Worm (Caenorhabditis elegans) whole organism, L3 larva: ENCODE results near the gene irld-40.

Experiments
- R02D3.7 ChIP-seq: fragments of 150-350 bp; optimal IDR thresholded peaks from 2 replicates; lab custom pipeline; 2014; ENCODE audit warnings: missing biosample characterization, missing genetic modification characterization
- ZK546.5 ChIP-seq: sonication (generic microtip); optimal IDR thresholded peaks from 2 replicates; lab custom pipeline; 2017; ENCODE audit warnings: missing biosample characterization, missing genetic modification characterization
- aly-2 ChIP-seq: fragments of 150-350 bp; optimal IDR thresholded peaks from 2 replicates; lab custom pipeline; 2014; ENCODE audit warnings: missing biosample characterization, missing genetic modification characterization
- ceh-16 ChIP-seq: sonication (generic microtip); optimal IDR thresholded peaks from 2 replicates; lab custom pipeline; 2017; ENCODE audit warnings: missing biosample characterization, missing genetic modification characterization
- ceh-28 ChIP-seq: fragments of 150-350 bp; optimal IDR thresholded peaks from 2 replicates; lab custom pipeline; 2014; ENCODE audit warnings: missing biosample characterization, missing genetic modification reagents, missing genetic modification characterization
- ceh-82 ChIP-seq: fragments of 150-350 bp; optimal IDR thresholded peaks from 2 replicates; lab custom pipeline; 2014; ENCODE audit warnings: missing biosample characterization, missing genetic modification characterization
- ceh-9 ChIP-seq: sonication (generic microtip); optimal IDR thresholded peaks from 2 replicates; lab custom pipeline; 2018; ENCODE audit warnings: missing biosample characterization, missing genetic modification characterization
- egl-27 ChIP-seq: sonication (generic microtip); optimal IDR thresholded peaks from 4 replicates; lab custom pipeline; 2017; ENCODE audit warnings: missing biosample characterization, missing genetic modification reagents, missing genetic modification characterization
- elt-1 ChIP-seq: fragments of 150-350 bp; optimal IDR thresholded peaks from 2 replicates; lab custom pipeline; 2014; ENCODE audit warnings: missing biosample characterization, missing genetic modification characterization
- elt-2 ChIP-seq: sonication (generic microtip); optimal IDR thresholded peaks from 2 replicates; lab custom pipeline; 2016; ENCODE audit warnings: missing genetic modification reagents, mild to moderate bottlenecking, missing genetic modification characterization, missing compliant biosample characterization
- elt-3 ChIP-seq, 3 experiments: fragments of 150-350 bp in 1 of 3; sonication (generic microtip) in 2 of 3; optimal IDR thresholded peaks; 2 replicates in 2 of 3; 4 replicates in 1 of 3; lab custom pipeline; 2014 to 2017; ENCODE audit warnings: missing biosample characterization in 3 of 3, missing genetic modification characterization in 3 of 3
- eor-1 ChIP-seq, 2 experiments: fragments of 150-350 bp; optimal IDR thresholded peaks; 2 replicates each; lab custom pipeline; 2014 to 2018; ENCODE audit warnings: missing biosample characterization in 2 of 2, missing genetic modification characterization in 2 of 2
- fkh-2 ChIP-seq: fragments of 150-350 bp; optimal IDR thresholded peaks from 2 replicates; lab custom pipeline; 2014; ENCODE audit warnings: missing biosample characterization, missing genetic modification reagents, missing genetic modification characterization
- fos-1 ChIP-seq: fragments of 150-350 bp; optimal IDR thresholded peaks from 2 replicates; lab custom pipeline; 2014; ENCODE audit warnings: missing biosample characterization, missing genetic modification characterization
- hmg-11 ChIP-seq: sonication (generic microtip); optimal IDR thresholded peaks from 2 replicates; lab custom pipeline; 2016; ENCODE audit warnings: missing genetic modification characterization, missing compliant biosample characterization
- jun-1 ChIP-seq: fragments of 150-350 bp; optimal IDR thresholded peaks from 2 replicates; lab custom pipeline; 2014; ENCODE audit warnings: missing biosample characterization, missing genetic modification reagents, missing genetic modification characterization
- lin-15B ChIP-seq: fragments of 150-350 bp; optimal IDR thresholded peaks from 2 replicates; lab custom pipeline; 2014; ENCODE audit warnings: missing biosample characterization, missing genetic modification characterization
- lin-39 ChIP-seq: fragments of 150-350 bp; optimal IDR thresholded peaks from 2 replicates; lab custom pipeline; 2018; ENCODE audit warnings: missing biosample characterization, missing genetic modification reagents, missing genetic modification characterization
- lsy-12 ChIP-seq: sonication (generic microtip); optimal IDR thresholded peaks from 2 replicates; lab custom pipeline; 2016; ENCODE audit warnings: mild to moderate bottlenecking, missing genetic modification characterization, missing compliant biosample characterization
- mdl-1 ChIP-seq: fragments of 150-350 bp; optimal IDR thresholded peaks from 2 replicates; lab custom pipeline; 2014; ENCODE audit warnings: missing biosample characterization, missing genetic modification characterization
- nfya-1 ChIP-seq: sonication (generic microtip); optimal IDR thresholded peaks from 2 replicates; lab custom pipeline; 2017; ENCODE audit warnings: missing genetic modification characterization, mild to moderate bottlenecking, missing compliant biosample characterization, antibody characterized with exemption, moderate library complexity; ENCODE audit not compliant: insufficient read depth
- nhr-11 ChIP-seq: fragments of 150-350 bp; optimal IDR thresholded peaks from 2 replicates; lab custom pipeline; 2014; ENCODE audit warnings: missing biosample characterization, missing genetic modification characterization
- nhr-12 ChIP-seq: fragments of 150-350 bp; optimal IDR thresholded peaks from 2 replicates; lab custom pipeline; 2014; ENCODE audit warnings: missing biosample characterization, missing genetic modification characterization
- nhr-237 ChIP-seq: fragments of 150-350 bp; optimal IDR thresholded peaks from 2 replicates; lab custom pipeline; 2014; ENCODE audit warnings: missing biosample characterization, missing genetic modification characterization
- nhr-25 ChIP-seq: sonication (generic microtip); optimal IDR thresholded peaks from 2 replicates; lab custom pipeline; 2017; ENCODE audit warnings: missing biosample characterization, missing genetic modification characterization
- nhr-28 ChIP-seq: fragments of 150-350 bp; optimal IDR thresholded peaks from 2 replicates; lab custom pipeline; 2014; ENCODE audit warnings: missing biosample characterization, missing genetic modification characterization
- nhr-67 ChIP-seq: fragments of 150-350 bp; optimal IDR thresholded peaks from 2 replicates; lab custom pipeline; 2014; ENCODE audit warnings: missing biosample characterization, missing genetic modification characterization
- pha-4 ChIP-seq: fragments of 150-350 bp; optimal IDR thresholded peaks from 2 replicates; lab custom pipeline; 2014; ENCODE audit warnings: missing biosample characterization, missing genetic modification reagents, missing genetic modification characterization
- pqm-1 ChIP-seq: fragments of 150-350 bp; optimal IDR thresholded peaks from 2 replicates; lab custom pipeline; 2017; ENCODE audit warnings: missing biosample characterization, missing genetic modification characterization, inconsistent platforms
- sea-2 ChIP-seq: fragments of 150-350 bp; sonication (generic microtip); optimal IDR thresholded peaks from 4 replicates; lab custom pipeline; 2014; ENCODE audit warnings: missing biosample characterization, missing genetic modification reagents, missing genetic modification characterization
- skn-1 ChIP-seq: fragments of 150-350 bp; optimal IDR thresholded peaks from 2 replicates; lab custom pipeline; 2014; ENCODE audit warnings: missing biosample characterization, missing genetic modification characterization
- snpc-4 ChIP-seq: fragments of 150-350 bp; optimal IDR thresholded peaks from 2 replicates; lab custom pipeline; 2014; ENCODE audit warnings: missing biosample characterization, missing genetic modification characterization
- tbx-2 ChIP-seq: sonication (generic microtip); optimal IDR thresholded peaks from 2 replicates; lab custom pipeline; 2016; ENCODE audit warnings: mild to moderate bottlenecking, missing genetic modification characterization, missing compliant biosample characterization
- unc-39 ChIP-seq: sonication (generic microtip); optimal IDR thresholded peaks from 4 replicates; lab custom pipeline; 2017; ENCODE audit warnings: missing biosample characterization, missing genetic modification characterization
- unc-62 ChIP-seq: fragments of 150-350 bp; sonication (generic microtip); optimal IDR thresholded peaks from 4 replicates; lab custom pipeline; 2014; ENCODE audit warnings: missing biosample characterization, missing genetic modification reagents, missing genetic modification characterization
- ztf-11 ChIP-seq: fragments of 150-350 bp; optimal IDR thresholded peaks from 2 replicates; lab custom pipeline; 2014; ENCODE audit warnings: missing biosample characterization, missing genetic modification characterization
- ztf-4 ChIP-seq: fragments of 150-350 bp; optimal IDR thresholded peaks from 2 replicates; lab custom pipeline; 2014; ENCODE audit warnings: missing biosample characterization, missing genetic modification characterization

The irld-40 gene

DNA sequence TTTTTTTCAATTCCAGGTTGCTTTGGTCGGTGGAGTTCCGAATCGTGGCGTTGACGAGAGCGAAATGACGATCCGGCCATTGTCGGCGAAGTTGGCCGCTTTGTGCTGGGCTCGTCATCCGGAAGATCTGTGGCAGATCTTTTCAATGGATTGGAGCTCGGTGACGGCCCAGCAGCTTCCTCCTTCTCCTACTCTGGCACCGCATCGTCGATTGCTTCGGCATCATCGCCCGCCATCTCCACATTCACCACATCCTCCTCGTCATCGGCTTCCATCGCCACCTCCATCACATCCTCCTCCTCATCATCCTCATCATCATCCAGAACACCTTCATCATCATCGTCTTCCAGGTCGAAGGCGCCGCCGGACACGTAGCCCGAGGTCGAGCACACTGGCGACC, 36.0 kb downstream of the irld-40 start:
- TF ChIP-seq lin-39 (tag; lab: Kevin White, UChicago) (no peak), ztf-4 (tag; lab: Kevin White, UChicago) (no peak), ZK546.5 (tag; lab: Kevin White, UChicago) (no peak), mdl-1 (tag; lab: Kevin White, UChicago) (no peak), unc-62 (GFP tag; lab: Kevin White, UChicago) (no peak), unc-39 (tag; lab: Kevin White, UChicago) (no peak), ceh-9 (tag; lab: Kevin White, UChicago) (no peak), lsy-12 (tag; lab: Kevin White, UChicago) (no peak), elt-2 (tag; lab: Kevin White, UChicago) (no peak), nhr-67 (tag; lab: Kevin White, UChicago) (no peak), eor-1 (tag; optimal IDR thresholded peaks at IDR 0.05; lab: Kevin White, UChicago) (no peak), tbx-2 (no peak), ceh-28 (no peak), nhr-11 (tag; lab: Kevin White, UChicago) (no peak), sea-2 (no peak), jun-1 (tag; lab: Kevin White, UChicago) (no peak), ceh-16 (tag; lab: Kevin White, UChicago) (no peak), nhr-12 (tag; lab: Kevin White, UChicago) (no peak), lin-15B (tag; lab: Kevin White, UChicago) (no peak)

DNA sequence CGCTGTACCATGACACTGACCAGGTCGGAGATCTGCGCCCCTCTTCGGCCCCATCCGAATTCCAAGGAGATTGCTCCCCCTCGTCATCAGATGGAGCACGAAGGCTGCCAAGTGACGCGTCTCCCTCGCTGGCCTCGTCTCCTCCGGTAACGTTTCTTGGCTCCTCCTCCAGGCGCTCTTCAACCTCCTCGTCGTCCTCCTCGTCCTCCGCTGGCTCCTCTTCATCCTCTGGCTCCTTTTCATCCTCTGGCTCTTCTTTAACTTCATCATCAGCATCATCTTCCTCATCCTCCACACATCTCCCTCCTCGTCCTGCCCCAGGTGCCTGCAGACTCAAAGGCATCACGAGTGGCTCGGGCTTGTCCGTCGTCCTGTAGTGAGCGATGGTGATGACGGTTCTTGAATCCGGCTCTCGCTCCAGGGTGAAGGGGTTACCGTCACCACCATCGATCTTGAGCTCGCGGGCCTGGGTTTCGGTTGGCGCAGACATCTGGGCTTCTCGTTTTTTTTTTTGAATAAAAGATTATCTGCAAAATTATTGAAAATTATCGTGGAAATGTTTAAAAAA, 36.9 kb downstream of the irld-40 start:
- TF ChIP-seq pqm-1 (tag; lab: Kevin White, UChicago) (no peak), ZK546.5 (tag; lab: Kevin White, UChicago) (no peak), unc-62 (GFP tag; lab: Kevin White, UChicago) (no peak), nhr-12 (tag; lab: Kevin White, UChicago) (no peak), elt-3 (tag; optimal IDR thresholded peaks at IDR 0.05; lab: Kevin White, UChicago) (no peak), lin-15B (tag; lab: Kevin White, UChicago) (no peak), sea-2 (no peak), hmg-11 (tag; lab: Kevin White, UChicago) (no peak), fkh-2 (tag; lab: Kevin White, UChicago) (no peak), nhr-11 (tag; lab: Kevin White, UChicago) (no peak), ztf-11 (tag; lab: Kevin White, UChicago) (no peak), ceh-9 (tag; lab: Kevin White, UChicago) (no peak), aly-2 (tag; lab: Kevin White, UChicago) (no peak), elt-2 (tag; lab: Kevin White, UChicago) (no peak), nhr-67 (tag; lab: Kevin White, UChicago) (no peak), ceh-82 (no peak)

DNA sequence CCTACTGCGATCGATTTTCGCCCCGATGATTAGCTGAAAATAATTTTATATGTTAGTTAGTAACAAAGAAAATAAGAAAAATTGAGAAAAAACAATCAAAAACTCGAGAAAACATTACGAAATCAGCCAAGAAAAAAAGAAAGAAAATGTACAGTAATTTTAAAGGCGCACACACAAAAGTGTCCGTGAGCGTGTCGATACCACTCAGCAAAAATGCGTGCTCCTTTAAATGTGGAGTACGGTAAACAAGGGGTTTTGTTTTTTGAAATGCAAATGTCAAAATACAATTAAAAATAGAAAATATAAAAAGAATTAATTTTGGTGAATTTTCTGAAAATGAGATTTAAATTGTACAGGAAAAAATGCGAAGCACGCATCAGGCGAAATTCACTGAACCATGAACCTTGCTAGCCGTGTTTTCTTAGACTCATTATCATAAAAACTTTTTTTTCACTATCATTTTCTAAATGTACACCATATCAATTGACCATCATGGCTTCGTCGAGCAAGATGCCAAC, 39.3 kb downstream of the irld-40 start, which contains the start of gene srw-90:
srw-90 (plus strand) TSS at position 468 of the 518 bp plus-strand sequence.
- TF ChIP-seq ceh-28 = no peak
- no peak for TF ChIP-seq pqm-1 (tag; lab: Kevin White, UChicago)
- TF ChIP-seq nhr-12 (tag; lab: Kevin White, UChicago) = no peak
- TF ChIP-seq elt-1 = no peak
- TF ChIP-seq R02D3.7 (tag; lab: Kevin White, UChicago) = no peak
- TF ChIP-seq skn-1 (tag; lab: Kevin White, UChicago) = no peak
- TF ChIP-seq nhr-28 = no peak
- TF ChIP-seq hmg-11 (tag; lab: Kevin White, UChicago) = no peak
- no peak for TF ChIP-seq fos-1 (tag; lab: Kevin White, UChicago)
- TF ChIP-seq aly-2 (tag; lab: Kevin White, UChicago) = no peak
- no peak for TF ChIP-seq ZK546.5 (tag; lab: Kevin White, UChicago)

DNA sequence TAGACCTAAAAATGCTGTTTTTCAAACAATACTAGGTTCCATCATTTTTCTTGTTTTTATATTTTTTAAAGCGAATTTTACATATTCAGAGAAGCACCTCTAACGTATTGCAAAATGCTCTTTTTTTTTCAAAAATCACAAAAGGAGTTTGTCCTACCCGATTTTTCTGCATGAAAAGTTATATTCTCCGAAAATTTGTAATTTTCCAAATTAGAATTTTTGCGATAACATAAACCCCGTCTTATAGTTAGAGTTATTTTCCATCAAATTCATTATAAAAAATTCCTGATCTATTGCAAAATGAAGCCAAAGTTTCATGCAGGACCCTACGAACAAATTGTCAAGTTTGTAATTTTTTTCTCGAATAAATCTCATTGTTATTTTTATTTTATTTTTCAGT, 46.1 kb downstream of the irld-40 start, which contains the start of gene srw-99:
srw-99 (plus strand) TSS at position 301 of the 400 bp plus-strand sequence.
- TF ChIP-seq nhr-25 (tag; lab: Kevin White, UChicago) = no peak
- TF ChIP-seq elt-2 (tag; lab: Kevin White, UChicago) = no peak
- TF ChIP-seq pha-4 (tag; lab: Kevin White, UChicago) = no peak
- TF ChIP-seq egl-27 (tag; lab: Kevin White, UChicago) = no peak
- no peak for TF ChIP-seq ceh-9 (tag; lab: Kevin White, UChicago)
- no peak for TF ChIP-seq snpc-4 (tag; lab: Kevin White, UChicago)
- no peak for TF ChIP-seq nfya-1 (tag; lab: Kevin White, UChicago)
- TF ChIP-seq nhr-237 (tag; lab: Kevin White, UChicago) = no peak
